Worm (Caenorhabditis elegans) whole organism, late embryonic: ENCODE data around the gene F55B11.7.

Source experiments
- K02D7.2 ChIP-seq: sonication (generic microtip); optimal IDR thresholded peaks from 2 replicates; lab custom pipeline; 2017; ENCODE audit warnings: mild to moderate bottlenecking, missing genetic modification characterization, missing compliant biosample characterization
- K09A11.1 ChIP-seq: sonication (generic microtip); optimal IDR thresholded peaks from 2 replicates; lab custom pipeline; 2017; ENCODE audit warnings: antibody characterized with exemption, mild to moderate bottlenecking, missing genetic modification characterization, missing compliant biosample characterization; ENCODE audit not compliant: insufficient read depth
- T23F11.4 ChIP-seq: fragments of 200-800 bp; sonication (Bioruptor generic); optimal IDR thresholded peaks from 2 replicates; lab custom pipeline; 2018; ENCODE audit warnings: mild to moderate bottlenecking, missing genetic modification characterization, missing compliant biosample characterization
- ceh-19 ChIP-seq: fragments of 200-800 bp; sonication (Bioruptor generic); optimal IDR thresholded peaks from 2 replicates; lab custom pipeline; 2018; ENCODE audit warnings: mild to moderate bottlenecking, missing genetic modification characterization, missing compliant biosample characterization
- ceh-2 ChIP-seq: sonication (generic microtip); optimal IDR thresholded peaks from 2 replicates; lab custom pipeline; 2016; ENCODE audit warnings: missing genotype, missing genetic modification characterization, missing compliant biosample characterization
- ceh-31 ChIP-seq: sonication (generic microtip); optimal IDR thresholded peaks from 2 replicates; lab custom pipeline; 2016; ENCODE audit warnings: missing genetic modification characterization, missing compliant biosample characterization
- ceh-34 ChIP-seq: sonication (generic microtip); optimal IDR thresholded peaks from 2 replicates; lab custom pipeline; 2016; ENCODE audit warnings: mild to moderate bottlenecking, missing genetic modification characterization, missing compliant biosample characterization
- ceh-9 ChIP-seq: sonication (generic microtip); optimal IDR thresholded peaks from 2 replicates; lab custom pipeline; 2016; ENCODE audit warnings: mild to moderate bottlenecking, missing genetic modification characterization, inconsistent platforms, missing compliant biosample characterization
- dmd-4 ChIP-seq: sonication (generic microtip); optimal IDR thresholded peaks from 2 replicates; lab custom pipeline; 2016; ENCODE audit warnings: borderline replicate concordance, missing genetic modification characterization, missing compliant biosample characterization
- elt-2 ChIP-seq: sonication (generic microtip); optimal IDR thresholded peaks from 2 replicates; lab custom pipeline; 2016; ENCODE audit warnings: missing genetic modification reagents, missing genetic modification characterization, missing compliant biosample characterization
- elt-4 ChIP-seq: sonication (generic microtip); optimal IDR thresholded peaks from 2 replicates; lab custom pipeline; 2016; ENCODE audit warnings: missing genetic modification characterization, missing compliant biosample characterization
- eyg-1 ChIP-seq: sonication (generic microtip); optimal IDR thresholded peaks from 2 replicates; lab custom pipeline; 2016; ENCODE audit warnings: missing genotype, missing genetic modification characterization, missing compliant biosample characterization
- fax-1 ChIP-seq: sonication (generic microtip); optimal IDR thresholded peaks from 2 replicates; lab custom pipeline; 2016; ENCODE audit warnings: missing genotype, missing genetic modification characterization, missing compliant biosample characterization
- fkh-6 ChIP-seq: sonication (generic microtip); optimal IDR thresholded peaks from 2 replicates; lab custom pipeline; 2016; ENCODE audit warnings: missing genetic modification characterization, missing compliant biosample characterization
- gmeb-2 ChIP-seq: sonication (generic microtip); optimal IDR thresholded peaks from 2 replicates; lab custom pipeline; 2016; ENCODE audit warnings: missing genetic modification characterization, inconsistent platforms, missing compliant biosample characterization
- lin-11 ChIP-seq: fragments of 200-800 bp; sonication (Bioruptor generic); optimal IDR thresholded peaks from 2 replicates; lab custom pipeline; 2018; ENCODE audit warnings: mild to moderate bottlenecking, missing genetic modification characterization, missing compliant biosample characterization
- nfya-1 ChIP-seq: sonication (generic microtip); optimal IDR thresholded peaks from 2 replicates; lab custom pipeline; 2017; ENCODE audit warnings: missing genetic modification characterization, mild to moderate bottlenecking, missing compliant biosample characterization, antibody characterized with exemption, moderate library complexity
- nhr-11 ChIP-seq: fragments of 150-350 bp; optimal IDR thresholded peaks from 2 replicates; lab custom pipeline; 2014; ENCODE audit warnings: missing biosample characterization, missing genetic modification characterization
- nhr-232 ChIP-seq: sonication (generic microtip); optimal IDR thresholded peaks from 2 replicates; lab custom pipeline; 2016; ENCODE audit warnings: missing genetic modification characterization, missing compliant biosample characterization
- npax-4 ChIP-seq: sonication (generic microtip); optimal IDR thresholded peaks from 2 replicates; lab custom pipeline; 2016; ENCODE audit warnings: missing genetic modification characterization, missing compliant biosample characterization
- pha-2 ChIP-seq: sonication (generic microtip); optimal IDR thresholded peaks from 2 replicates; lab custom pipeline; 2017; ENCODE audit warnings: mild to moderate bottlenecking, missing genetic modification characterization, missing compliant biosample characterization
- pha-4 ChIP-seq: fragments of 150-350 bp; optimal IDR thresholded peaks from 2 replicates; lab custom pipeline; 2018; ENCODE audit warnings: missing biosample characterization, missing genetic modification reagents, missing genetic modification characterization
- pqm-1 ChIP-seq: sonication (generic microtip); optimal IDR thresholded peaks from 2 replicates; lab custom pipeline; 2016; ENCODE audit warnings: missing genetic modification characterization, missing compliant biosample characterization
- pros-1 ChIP-seq: fragments of 150-350 bp; optimal IDR thresholded peaks from 2 replicates; lab custom pipeline; 2014; ENCODE audit warnings: missing biosample characterization, missing genetic modification reagents, missing genetic modification characterization
- ref-2 ChIP-seq: sonication (generic microtip); optimal IDR thresholded peaks from 2 replicates; lab custom pipeline; 2016; ENCODE audit warnings: missing genetic modification characterization, missing compliant biosample characterization
- rnt-1 ChIP-seq: sonication (generic microtip); optimal IDR thresholded peaks from 2 replicates; lab custom pipeline; 2016; ENCODE audit warnings: missing genetic modification characterization, missing compliant biosample characterization
- sox-4 ChIP-seq: sonication (generic microtip); optimal IDR thresholded peaks from 2 replicates; lab custom pipeline; 2017; ENCODE audit warnings: mild to moderate bottlenecking, missing genetic modification characterization, inconsistent platforms, missing compliant biosample characterization
- syd-9 ChIP-seq: sonication (generic microtip); optimal IDR thresholded peaks from 2 replicates; lab custom pipeline; 2016; ENCODE audit warnings: mild to moderate bottlenecking, missing genetic modification characterization, moderate library complexity, missing compliant biosample characterization
- tbx-2 ChIP-seq: sonication (generic microtip); optimal IDR thresholded peaks from 2 replicates; lab custom pipeline; 2016; ENCODE audit warnings: missing genetic modification characterization, missing compliant biosample characterization
- ttx-3 ChIP-seq: sonication (generic microtip); optimal IDR thresholded peaks from 2 replicates; lab custom pipeline; 2016; ENCODE audit warnings: missing genetic modification reagents, missing genetic modification characterization, missing compliant biosample characterization
- unc-86 ChIP-seq: sonication (generic microtip); optimal IDR thresholded peaks from 2 replicates; lab custom pipeline; 2016; ENCODE audit warnings: missing genetic modification characterization, missing compliant biosample characterization
- ztf-16 ChIP-seq: sonication (generic microtip); optimal IDR thresholded peaks from 2 replicates; lab custom pipeline; 2017; ENCODE audit warnings: missing genetic modification characterization, missing compliant biosample characterization

F55B11.7 gene

ce11 chrIV:14412655-14413054 lies 9.2 kb downstream of the F55B11.7 start, which contains the start of gene xdh-1:
xdh-1 (minus strand) TSS chrIV:14412894.
- no peak for TF ChIP-seq nfya-1
- TF ChIP-seq ceh-34, result no peak
- TF ChIP-seq ceh-19, result no peak
- TF ChIP-seq sox-4 (tag; lab: Kevin White, UChicago), result no peak
- no peak for TF ChIP-seq rnt-1 (tag; lab: Kevin White, UChicago)
- TF ChIP-seq npax-4 (tag; lab: Kevin White, UChicago), result no peak
- TF ChIP-seq nhr-11 (tag; lab: Kevin White, UChicago), result no peak
- no peak for TF ChIP-seq pha-4 (tag; lab: Kevin White, UChicago)
- TF ChIP-seq tbx-2 (tag; lab: Kevin White, UChicago), result no peak
- no peak for TF ChIP-seq fax-1 (tag; lab: Kevin White, UChicago)
- no peak for TF ChIP-seq unc-86 (tag; lab: Kevin White, UChicago)
- no peak for TF ChIP-seq eyg-1 (tag; lab: Kevin White, UChicago)
- TF ChIP-seq ttx-3 (tag; lab: Kevin White, UChicago), result no peak

- TF ChIP-seq ceh-31 (tag; lab: Kevin White, UChicago) (no peak), elt-2 (tag; lab: Kevin White, UChicago) (no peak), K09A11.1 (no peak), gmeb-2 (tag; lab: Kevin White, UChicago) (no peak), sox-4 (tag; lab: Kevin White, UChicago) (no peak)
Measured at ce11 chrIV:14408569-14408968, 13.3 kb downstream of the F55B11.7 start.

ce11 chrIV:14395531-14395930 lies 26.3 kb downstream of the F55B11.7 start:
- TF ChIP-seq ceh-2 (tag; lab: Kevin White, UChicago) (no peak), elt-4 (tag; lab: Kevin White, UChicago) (no peak), nhr-232 (tag; lab: Kevin White, UChicago) (no peak), dmd-4 (tag; lab: Kevin White, UChicago) (no peak), lin-11 (tag; lab: Kevin White, UChicago) (no peak), pha-2 (tag; lab: Kevin White, UChicago) (no peak), pros-1 (tag; lab: Kevin White, UChicago) (no peak), K09A11.1 (no peak), fkh-6 (no peak), ref-2 (tag; lab: Kevin White, UChicago) (no peak), npax-4 (tag; lab: Kevin White, UChicago) (no peak), tbx-2 (tag; lab: Kevin White, UChicago) (no peak)

- TF ChIP-seq K09A11.1, result no peak
- TF ChIP-seq T23F11.4 (GFP tag; lab: Kevin White, UChicago), result no peak
- no peak for TF ChIP-seq lin-11 (tag; lab: Kevin White, UChicago)
- no peak for TF ChIP-seq ztf-16
- no peak for TF ChIP-seq pqm-1 (tag; lab: Kevin White, UChicago)
Measured at ce11 chrIV:14394812-14395211, 27.0 kb downstream of the F55B11.7 start.

ce11 chrIV:14393838-14394237 lies 28.0 kb downstream of the F55B11.7 start, which contains the start of gene clc-8:
clc-8 (plus strand) TSS chrIV:14394138.
- TF ChIP-seq ceh-9, result no peak
- TF ChIP-seq, all 69 proteins: peak for 0

- TF ChIP-seq K02D7.2 (tag; lab: Kevin White, UChicago) (no peak), pros-1 (tag; lab: Kevin White, UChicago) (peak; percentile 48), nhr-11 (tag; lab: Kevin White, UChicago) (no peak), syd-9 (tag; lab: Kevin White, UChicago) (no peak), ref-2 (tag; lab: Kevin White, UChicago) (no peak), ceh-31 (tag; lab: Kevin White, UChicago) (peak; percentile 31), fkh-6 (no peak)
Measured at ce11 chrIV:14391746-14392145, 30.1 kb downstream of the F55B11.7 start.
